Fruit fly (Drosophila melanogaster): ENCODE data around the gene yip2.

DNA sequence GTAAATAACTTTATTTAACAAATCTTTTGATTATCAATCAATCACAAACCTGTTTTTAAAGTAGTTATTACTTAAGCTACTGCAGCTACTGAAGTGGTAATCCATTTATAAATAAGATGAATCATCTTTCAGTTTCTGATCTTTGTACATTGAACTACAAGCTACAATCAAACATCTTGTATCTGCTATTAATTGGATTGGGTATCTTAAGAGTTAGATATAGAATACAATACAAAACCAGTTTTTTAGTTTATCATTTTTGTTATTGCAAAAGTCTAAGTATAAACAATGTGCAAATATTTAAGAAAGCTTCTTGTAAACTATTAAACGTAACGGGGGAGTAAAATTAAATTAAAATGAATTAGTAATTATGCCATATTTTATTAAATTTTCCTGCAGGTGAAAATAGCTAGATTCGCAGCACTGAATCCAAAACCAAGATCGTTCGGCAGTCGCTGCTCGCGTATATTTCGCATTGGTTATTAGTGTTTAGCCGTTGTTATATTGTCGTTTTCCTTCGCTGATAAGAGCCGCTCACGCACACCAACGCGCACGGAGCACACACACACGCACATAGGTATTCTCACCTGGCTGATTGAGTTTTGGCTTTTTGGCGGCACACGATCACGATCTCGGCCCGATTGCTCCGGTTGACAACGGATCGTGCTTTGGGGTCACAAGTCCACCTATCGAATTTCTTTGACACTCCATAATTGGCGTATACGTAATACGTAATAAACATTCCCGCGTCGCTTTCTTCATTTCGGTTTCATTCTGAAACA is 32.9 kb downstream of the yip2 start:
- TF ChIP-seq OdsH (GFP tag; optimal IDR thresholded peaks at IDR 0.05) (peak; percentile 10), CG3919 (GFP tag; optimal IDR thresholded peaks at IDR 0.05) (no peak)

Data from whole organism, prepupa.